Fruit fly (Drosophila melanogaster) whole organism, embryonic: Measurements from ENCODE around the gene Tsp66A.

Source experiments
- Aef1 ChIP-seq: fragments of 200-800 bp; sonication (Bioruptor generic); IDR thresholded peaks from 3 replicates; pipeline ENCODE4 v1.3.6; 2022; ENCODE audit warnings: missing biosample characterization, missing genetic modification characterization
- BtbVII ChIP-seq: fragments of 200-800 bp; sonication (Bioruptor generic); optimal IDR thresholded peaks from 3 replicates; lab custom pipeline; 2017; ENCODE audit warnings: missing biosample characterization, mild to moderate bottlenecking, missing genetic modification characterization
- CG10543 ChIP-seq: fragments of 200-800 bp; sonication (Bioruptor generic); optimal IDR thresholded peaks from 3 replicates; lab custom pipeline; 2017; ENCODE audit warnings: missing biosample characterization, mild to moderate bottlenecking, missing genetic modification characterization, moderate library complexity
- CG11695 ChIP-seq: fragments of 200-800 bp; sonication (Bioruptor generic); IDR thresholded peaks from 3 replicates; pipeline ENCODE4 v1.3.6; 2022; ENCODE audit warnings: missing biosample characterization, missing genetic modification characterization
- CG12104 ChIP-seq: fragments of 200-800 bp; sonication (Bioruptor generic); optimal IDR thresholded peaks from 3 replicates; lab custom pipeline; 2016; ENCODE audit warnings: missing biosample characterization, missing genetic modification characterization
- CG13424 ChIP-seq: fragments of 200-800 bp; sonication (Bioruptor generic); optimal IDR thresholded peaks from 2 replicates; lab custom pipeline; 2019; ENCODE audit warnings: missing biosample characterization, mild to moderate bottlenecking, missing genetic modification characterization, moderate library complexity
- CG14667 ChIP-seq: fragments of 200-800 bp; sonication (Bioruptor generic); IDR thresholded peaks from 2 replicates; pipeline ENCODE4 v1.3.6; 2022; ENCODE audit warnings: missing biosample characterization, missing genetic modification characterization
- CG1602 ChIP-seq: fragments of 200-800 bp; sonication (Bioruptor generic); optimal IDR thresholded peaks from 3 replicates; lab custom pipeline; 2016; ENCODE audit warnings: missing biosample characterization, missing genetic modification characterization
- CG1647 ChIP-seq: fragments of 200-800 bp; sonication (Bioruptor generic); optimal IDR thresholded peaks from 3 replicates; lab custom pipeline; 2016; ENCODE audit warnings: missing biosample characterization, missing genetic modification characterization
- CG32532 ChIP-seq: fragments of 200-800 bp; sonication (Bioruptor generic); IDR thresholded peaks from 2 replicates; pipeline ENCODE4 v1.3.6; 2022; ENCODE audit warnings: missing biosample characterization, missing genetic modification characterization
- CG34422 ChIP-seq: fragments of 200-800 bp; sonication (Bioruptor generic); IDR thresholded peaks from 3 replicates; pipeline ENCODE4 v1.3.6; 2022; ENCODE audit warnings: missing biosample characterization, missing genetic modification characterization
- CG4730 ChIP-seq: fragments of 200-800 bp; sonication (Bioruptor generic); IDR thresholded peaks from 2 replicates; pipeline ENCODE4 v1.3.6; 2022; ENCODE audit warnings: missing biosample characterization, missing genetic modification characterization
- CG6683 ChIP-seq: fragments of 200-800 bp; sonication (Bioruptor generic); optimal IDR thresholded peaks from 2 replicates; lab custom pipeline; 2017; ENCODE audit warnings: missing biosample characterization, mild to moderate bottlenecking, missing genetic modification characterization, missing genetic modification reagents
- CG7556 ChIP-seq: fragments of 200-800 bp; sonication (Bioruptor generic); optimal IDR thresholded peaks from 2 replicates; lab custom pipeline; 2017; ENCODE audit warnings: missing biosample characterization, mild to moderate bottlenecking, missing genetic modification characterization
- CG8089 ChIP-seq: fragments of 200-800 bp; sonication (Bioruptor generic); optimal IDR thresholded peaks from 3 replicates; lab custom pipeline; 2016; ENCODE audit warnings: missing biosample characterization, missing genetic modification characterization
- CG9797 ChIP-seq: fragments of 200-800 bp; sonication (Bioruptor generic); optimal IDR thresholded peaks from 3 replicates; lab custom pipeline; 2018; ENCODE audit warnings: missing biosample characterization, mild to moderate bottlenecking, missing genetic modification characterization
- E2f2 ChIP-seq: fragments of 200-800 bp; sonication (Bioruptor generic); IDR thresholded peaks from 2 replicates; pipeline ENCODE4 v1.3.6; 2022; ENCODE audit warnings: missing biosample characterization, missing genetic modification characterization
- Gsc ChIP-seq: fragments of 200-800 bp; sonication (Bioruptor generic); IDR thresholded peaks from 2 replicates; pipeline ENCODE4 v1.3.6; 2022; ENCODE audit warnings: missing biosample characterization, missing genetic modification characterization
- Hmr ChIP-seq: fragments of 200-800 bp; sonication (Bioruptor generic); optimal IDR thresholded peaks from 3 replicates; lab custom pipeline; 2017; ENCODE audit warnings: mild to moderate bottlenecking, missing biosample characterization, missing genetic modification reagents, missing genetic modification characterization
- Kr ChIP-seq: fragments of 200-800 bp; sonication (Bioruptor generic); optimal IDR thresholded peaks from 2 replicates; lab custom pipeline; 2017; ENCODE audit warnings: missing biosample characterization, mild to moderate bottlenecking, missing genetic modification characterization
- MBD-R2 ChIP-seq: fragments of 200-800 bp; sonication (Bioruptor generic); IDR thresholded peaks from 2 replicates; pipeline ENCODE4 v1.3.6; 2022; ENCODE audit warnings: missing biosample characterization, missing genetic modification characterization
- Neu2 ChIP-seq: fragments of 200-800 bp; sonication (Bioruptor generic); optimal IDR thresholded peaks from 3 replicates; lab custom pipeline; 2016; ENCODE audit warnings: missing biosample characterization, missing genetic modification characterization, borderline replicate concordance
- Oli ChIP-seq: fragments of 200-800 bp; sonication (Bioruptor generic); optimal IDR thresholded peaks from 2 replicates; lab custom pipeline; 2018; ENCODE audit warnings: missing biosample characterization, mild to moderate bottlenecking, missing genetic modification characterization, moderate library complexity
- Ravus ChIP-seq: fragments of 200-800 bp; sonication (Bioruptor generic); IDR thresholded peaks from 2 replicates; pipeline ENCODE4 v1.3.6; 2022; ENCODE audit warnings: missing biosample characterization, missing genetic modification characterization
- Rx ChIP-seq: fragments of 200-800 bp; sonication (Bioruptor generic); IDR thresholded peaks from 2 replicates; pipeline ENCODE4 v1.3.6; 2022; ENCODE audit warnings: missing biosample characterization, missing genetic modification characterization
- Sin3A ChIP-seq: fragments of >200 bp; optimal IDR thresholded peaks from 2 replicates; lab custom pipeline; 2018
- Sry-β ChIP-seq: fragments of 200-800 bp; sonication (Bioruptor generic); optimal IDR thresholded peaks from 2 replicates; lab custom pipeline; 2018; ENCODE audit warnings: missing biosample characterization, mild to moderate bottlenecking, missing genetic modification characterization, moderate library complexity
- YL-1 ChIP-seq: fragments of 200-800 bp; sonication (Bioruptor generic); optimal IDR thresholded peaks from 3 replicates; lab custom pipeline; 2017; ENCODE audit warnings: missing biosample characterization, mild to moderate bottlenecking, missing genetic modification characterization
- az2 ChIP-seq: fragments of 200-800 bp; sonication (Bioruptor generic); optimal IDR thresholded peaks from 3 replicates; lab custom pipeline; 2016; ENCODE audit warnings: missing biosample characterization, missing genetic modification characterization
- bsh ChIP-seq, 2 experiments: fragments of 200-800 bp; sonication (Bioruptor generic); optimal IDR thresholded peaks; 2 replicates each; lab custom pipeline; 2017 to 2018; ENCODE audit warnings: mild to moderate bottlenecking in 2 of 2, missing biosample characterization in 2 of 2, missing genetic modification characterization in 2 of 2, moderate library complexity in 1 of 2
- chif ChIP-seq, 2 experiments: fragments of 200-800 bp; sonication (Bioruptor generic); optimal IDR thresholded peaks; 3 replicates each; lab custom pipeline; 2016; ENCODE audit warnings: missing biosample characterization in 2 of 2, missing genetic modification characterization in 2 of 2
- corto ChIP-seq: fragments of 200-800 bp; sonication (Bioruptor generic); optimal IDR thresholded peaks from 2 replicates; lab custom pipeline; 2016; ENCODE audit warnings: missing biosample characterization, mild to moderate bottlenecking, missing genetic modification characterization, moderate library complexity
- dm ChIP-seq: fragments of 200-800 bp; sonication (Bioruptor generic); optimal IDR thresholded peaks from 3 replicates; lab custom pipeline; 2016; ENCODE audit warnings: missing biosample characterization, missing genetic modification characterization
- dpn ChIP-seq, 2 experiments: fragments of 200-800 bp; sonication (Bioruptor generic); optimal IDR thresholded peaks; 3 replicates each; lab custom pipeline; 2016; ENCODE audit warnings: missing biosample characterization in 2 of 2, missing genetic modification characterization in 2 of 2
- gce ChIP-seq: fragments of 200-800 bp; sonication (Bioruptor generic); IDR thresholded peaks from 3 replicates; pipeline ENCODE4 v1.3.6; 2022; ENCODE audit warnings: missing biosample characterization, missing genetic modification characterization
- hkb ChIP-seq, 2 experiments: fragments of 200-800 bp in 1 of 2; fragments of >200 bp in 1 of 2; sonication (Bioruptor generic) in 1 of 2; IDR thresholded peaks in 1 of 2; optimal IDR thresholded peaks in 1 of 2; 2 replicates each; pipeline versions ENCODE4 v1.3.6 to Lab custom; 2017 to 2022; ENCODE audit warnings: missing biosample characterization in 1 of 2, missing genetic modification characterization in 1 of 2
- inv ChIP-seq: fragments of 200-800 bp; sonication (Bioruptor generic); IDR thresholded peaks from 2 replicates; pipeline ENCODE4 v1.3.6; 2022; ENCODE audit warnings: missing biosample characterization, missing genetic modification characterization; ENCODE audit not compliant: partially characterized antibody
- lmd ChIP-seq: fragments of 200-800 bp; sonication (Bioruptor generic); IDR thresholded peaks from 2 replicates; pipeline ENCODE4 v1.3.6; 2022; ENCODE audit warnings: missing biosample characterization, missing genetic modification characterization
- nau ChIP-seq: fragments of 200-800 bp; sonication (Bioruptor generic); optimal IDR thresholded peaks from 3 replicates; lab custom pipeline; 2017; ENCODE audit warnings: missing biosample characterization, mild to moderate bottlenecking, missing genetic modification characterization, missing genetic modification reagents
- pho ChIP-seq: fragments of 200-800 bp; sonication (Bioruptor generic); optimal IDR thresholded peaks from 2 replicates; lab custom pipeline; 2016; ENCODE audit warnings: missing biosample characterization, missing genetic modification characterization
- phol ChIP-seq: fragments of 200-800 bp; sonication (Bioruptor generic); optimal IDR thresholded peaks from 3 replicates; lab custom pipeline; 2018; ENCODE audit warnings: missing biosample characterization, mild to moderate bottlenecking, missing genetic modification characterization, moderate library complexity
- prd ChIP-seq, 3 experiments: fragments of >200 bp in 2 of 3; fragments of 200-800 bp in 1 of 3; sonication (Bioruptor generic) in 1 of 3; optimal IDR thresholded peaks in 2 of 3; IDR thresholded peaks in 1 of 3; 2 replicates in 2 of 3; 3 replicates in 1 of 3; pipeline versions ENCODE4 v1.3.6 to Lab custom; 2017 to 2022; ENCODE audit warnings: missing biosample characterization in 1 of 3, missing genetic modification characterization in 1 of 3
- pum ChIP-seq: fragments of 200-800 bp; sonication (Bioruptor generic); optimal IDR thresholded peaks from 2 replicates; lab custom pipeline; 2016; ENCODE audit warnings: missing biosample characterization, missing genetic modification characterization
- sens ChIP-seq: fragments of 200-800 bp; sonication (Bioruptor generic); peaks from one replicate; lab custom pipeline; 2016; ENCODE audit warnings: missing biosample characterization, missing genetic modification characterization
- tap ChIP-seq: fragments of 200-800 bp; optimal IDR thresholded peaks from 3 replicates; lab custom pipeline; 2019; ENCODE audit warnings: missing biosample characterization, mild to moderate bottlenecking, missing genetic modification characterization, moderate library complexity
- trem ChIP-seq: fragments of 200-800 bp; optimal IDR thresholded peaks from 3 replicates; lab custom pipeline; 2019; ENCODE audit warnings: missing biosample characterization, mild to moderate bottlenecking, missing genetic modification characterization, moderate library complexity
- trh ChIP-seq: fragments of 200-800 bp; sonication (Bioruptor generic); optimal IDR thresholded peaks from 2 replicates; lab custom pipeline; 2016; ENCODE audit warnings: missing biosample characterization, missing genetic modification characterization
- twi ChIP-seq: fragments of 200-800 bp; optimal IDR thresholded peaks from 2 replicates; lab custom pipeline; 2019; ENCODE audit warnings: missing biosample characterization, mild to moderate bottlenecking, missing genetic modification characterization, moderate library complexity

Tsp66A gene

DNA sequence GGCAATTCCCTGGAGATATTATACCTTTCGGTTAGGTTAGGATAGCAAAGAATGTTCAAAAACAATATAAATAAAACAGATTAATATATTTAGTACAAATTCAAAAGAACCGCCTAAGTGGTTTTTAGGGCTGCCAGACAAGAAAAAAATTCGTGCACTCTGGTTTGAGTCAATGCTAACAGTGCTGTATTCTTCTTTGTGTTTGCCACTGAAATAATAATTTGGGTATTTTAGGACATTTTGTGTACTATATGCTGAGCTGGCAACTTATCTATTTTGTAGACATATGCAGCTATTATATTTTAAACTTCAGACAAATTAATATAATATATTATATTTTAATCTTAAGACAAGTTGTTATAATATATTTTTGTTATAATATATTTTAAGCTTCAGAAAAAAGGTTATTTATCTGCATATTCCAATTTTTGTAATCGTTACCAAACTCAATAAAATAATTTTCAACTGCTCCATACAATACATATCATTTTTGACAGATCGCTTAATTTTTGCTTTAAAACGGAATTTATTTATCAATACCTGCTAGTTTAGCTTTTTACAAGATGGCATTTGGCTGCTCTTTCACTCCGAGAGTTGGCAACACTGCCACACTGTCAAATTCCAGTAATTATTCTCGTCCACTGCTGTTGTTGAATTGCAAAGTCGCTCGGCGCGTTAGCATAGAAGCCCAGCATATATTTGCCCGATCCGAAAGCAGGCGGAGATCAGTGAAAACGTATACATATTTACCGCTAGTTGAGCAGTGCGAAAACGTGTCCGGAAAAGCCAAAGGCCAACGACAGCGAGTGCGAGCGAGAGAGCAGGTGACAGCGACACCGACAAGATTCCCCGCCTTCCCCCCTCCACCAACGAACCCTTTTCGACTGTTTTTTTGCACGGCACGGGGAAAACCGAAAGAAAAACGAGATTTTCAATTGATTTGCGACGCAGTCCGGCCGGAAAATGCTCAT, 45.4 kb downstream of the Tsp66A start, which contains the start of gene CG7546 (continued):
- TF ChIP-seq CG14667 (GFP tag; lab: Robert Waterston, UW) (0 out of 2 replicates have a peak, but pooled peaks have one; percentile 23), dm (GFP tag; lab: Kevin White, UChicago) (peak; percentile 52), CG13424 (tag; lab: Kevin White, UChicago) (peak; percentile 66), hkb (optimal IDR thresholded peaks at IDR 0.05; lab: Kevin White, UChicago) (no peak), hkb (GFP tag; IDR thresholded peaks at IDR 0.05; lab: Robert Waterston, UW) (no peak), Kr (GFP tag; lab: Kevin White, UChicago) (peak; percentile 54), CG4730 (GFP tag; lab: Robert Waterston, UW) (no peak), bsh (GFP tag; optimal IDR thresholded peaks at IDR 0.05; lab: Kevin White, UChicago) (peak in 1 of 2 experiments; percentile 17), Gsc (GFP tag; lab: Robert Waterston, UW) (no peak), BtbVII (GFP tag; lab: Kevin White, UChicago) (no peak), pum (GFP tag; lab: Kevin White, UChicago) (no peak), tap (no peak), inv (GFP tag; lab: Robert Waterston, UW) (no peak), E2f2 (peak; percentile 92), CG11695 (GFP tag; lab: Robert Waterston, UW) (no peak), lmd (GFP tag; lab: Robert Waterston, UW) (peak; percentile 41; the same call in 1 of the 2 replicates), twi (tag; lab: Kevin White, UChicago) (peak; percentile 29), dpn (GFP tag; optimal IDR thresholded peaks at IDR 0.05; lab: Kevin White, UChicago) (peak in 1 of 2 experiments; percentile 49), trh (GFP tag; lab: Kevin White, UChicago) (no peak), Neu2 (GFP tag; lab: Kevin White, UChicago) (no peak), Aef1 (peak; percentile 29; the same call in 1 of the 3 replicates), CG9797 (GFP tag; lab: Kevin White, UChicago) (peak; percentile 40), phol (tag; lab: Kevin White, UChicago) (peak; percentile 91), nau (no peak), prd (optimal IDR thresholded peaks at IDR 0.05; lab: Kevin White, UChicago) (no peak), prd (GFP tag; IDR thresholded peaks at IDR 0.05; lab: Robert Waterston, UW) (peak; percentile 52; the same call in 2 of the 3 replicates), CG34422 (peak; percentile 75; the same call in 2 of the 3 replicates), Sry-β (GFP tag; lab: Kevin White, UChicago) (peak; percentile 95), CG32532 (peak; percentile 50), CG7556 (GFP tag; lab: Kevin White, UChicago) (peak; percentile 30), chif (GFP tag; optimal IDR thresholded peaks at IDR 0.05; lab: Kevin White, UChicago) (no peak), YL-1 (peak; percentile 43), Hmr (GFP tag; lab: Kevin White, UChicago) (peak; percentile 39), CG8089 (GFP tag; lab: Kevin White, UChicago) (no peak), az2 (GFP tag; lab: Kevin White, UChicago) (peak; percentile 50), Oli (tag; lab: Kevin White, UChicago) (peak; percentile 11), CG6683 (GFP tag; lab: Kevin White, UChicago) (no peak), Rx (GFP tag; lab: Robert Waterston, UW) (no peak), trem (peak; percentile 58), Ravus (no peak), CG1647 (GFP tag; lab: Kevin White, UChicago) (no peak), MBD-R2 (GFP tag; lab: Robert Waterston, UW) (peak; percentile 64), pho (GFP tag; lab: Kevin White, UChicago) (no peak), CG12104 (peak; percentile 50), sens (peak; percentile 34), Sin3A (lab: Kevin White, UChicago) (peak; percentile 9), corto (GFP tag; lab: Kevin White, UChicago) (no peak), CG1602 (GFP tag; lab: Kevin White, UChicago) (peak; percentile 28), gce (GFP tag; lab: Robert Waterston, UW) (no peak), CG10543 (peak; percentile 22)
